Worm (Caenorhabditis elegans) whole organism, late embryonic: ENCODE measurements around the gene F56D6.18.

ENCODE experiments used
- C08G9.2 ChIP-seq: sonication (generic microtip); optimal IDR thresholded peaks from 2 replicates; lab custom pipeline; 2016; ENCODE audit warnings: mild to moderate bottlenecking, missing genetic modification characterization, moderate library complexity, missing compliant biosample characterization
- C38D4.7 ChIP-seq: fragments of 200-800 bp; sonication (Bioruptor generic); optimal IDR thresholded peaks from 2 replicates; lab custom pipeline; 2018; ENCODE audit warnings: mild to moderate bottlenecking, missing genetic modification characterization, moderate library complexity, missing compliant biosample characterization
- F13H6.1 ChIP-seq: sonication (generic microtip); optimal IDR thresholded peaks from 2 replicates; lab custom pipeline; 2016; ENCODE audit warnings: missing genetic modification characterization, missing compliant biosample characterization
- K02D7.2 ChIP-seq: sonication (generic microtip); optimal IDR thresholded peaks from 2 replicates; lab custom pipeline; 2017; ENCODE audit warnings: mild to moderate bottlenecking, missing genetic modification characterization, missing compliant biosample characterization
- K09A11.1 ChIP-seq: sonication (generic microtip); optimal IDR thresholded peaks from 2 replicates; lab custom pipeline; 2017; ENCODE audit warnings: antibody characterized with exemption, mild to moderate bottlenecking, missing genetic modification characterization, missing compliant biosample characterization; ENCODE audit not compliant: insufficient read depth
- T23F11.4 ChIP-seq: fragments of 200-800 bp; sonication (Bioruptor generic); optimal IDR thresholded peaks from 2 replicates; lab custom pipeline; 2018; ENCODE audit warnings: mild to moderate bottlenecking, missing genetic modification characterization, missing compliant biosample characterization
- Y22D7AL.16 ChIP-seq: sonication (generic microtip); optimal IDR thresholded peaks from 2 replicates; lab custom pipeline; 2016; ENCODE audit warnings: missing genetic modification characterization, missing compliant biosample characterization
- ceh-2 ChIP-seq: sonication (generic microtip); optimal IDR thresholded peaks from 2 replicates; lab custom pipeline; 2016; ENCODE audit warnings: missing genotype, missing genetic modification characterization, missing compliant biosample characterization
- ceh-24 ChIP-seq: sonication (generic microtip); optimal IDR thresholded peaks from 2 replicates; lab custom pipeline; 2016; ENCODE audit warnings: mild to moderate bottlenecking, missing genetic modification characterization, missing compliant biosample characterization
- ceh-30 ChIP-seq: fragments of 150-350 bp; optimal IDR thresholded peaks from 2 replicates; lab custom pipeline; 2014; ENCODE audit warnings: missing biosample characterization, missing genetic modification characterization
- ceh-31 ChIP-seq: sonication (generic microtip); optimal IDR thresholded peaks from 2 replicates; lab custom pipeline; 2016; ENCODE audit warnings: missing genetic modification characterization, missing compliant biosample characterization
- ceh-34 ChIP-seq: sonication (generic microtip); optimal IDR thresholded peaks from 2 replicates; lab custom pipeline; 2016; ENCODE audit warnings: mild to moderate bottlenecking, missing genetic modification characterization, missing compliant biosample characterization
- ceh-6 ChIP-seq: fragments of 200-800 bp; sonication (Bioruptor generic); optimal IDR thresholded peaks from 2 replicates; lab custom pipeline; 2018; ENCODE audit warnings: mild to moderate bottlenecking, missing genetic modification characterization, missing compliant biosample characterization
- elt-2 ChIP-seq: sonication (generic microtip); optimal IDR thresholded peaks from 2 replicates; lab custom pipeline; 2016; ENCODE audit warnings: missing genetic modification reagents, missing genetic modification characterization, missing compliant biosample characterization
- fax-1 ChIP-seq: sonication (generic microtip); optimal IDR thresholded peaks from 2 replicates; lab custom pipeline; 2016; ENCODE audit warnings: missing genotype, missing genetic modification characterization, missing compliant biosample characterization
- fkh-6 ChIP-seq: sonication (generic microtip); optimal IDR thresholded peaks from 2 replicates; lab custom pipeline; 2016; ENCODE audit warnings: missing genetic modification characterization, missing compliant biosample characterization
- hlh-13 ChIP-seq: fragments of 200-800 bp; sonication (Bioruptor generic); optimal IDR thresholded peaks from 2 replicates; lab custom pipeline; 2018; ENCODE audit warnings: mild to moderate bottlenecking, missing genetic modification characterization, missing compliant biosample characterization
- hlh-6 ChIP-seq: sonication (generic microtip); optimal IDR thresholded peaks from 2 replicates; lab custom pipeline; 2016; ENCODE audit warnings: missing genotype, missing genetic modification characterization, missing compliant biosample characterization
- lim-6 ChIP-seq: sonication (generic microtip); optimal IDR thresholded peaks from 2 replicates; lab custom pipeline; 2016; ENCODE audit warnings: missing genetic modification characterization, missing compliant biosample characterization
- lin-11 ChIP-seq: fragments of 200-800 bp; sonication (Bioruptor generic); optimal IDR thresholded peaks from 2 replicates; lab custom pipeline; 2018; ENCODE audit warnings: mild to moderate bottlenecking, missing genetic modification characterization, missing compliant biosample characterization
- madf-2 ChIP-seq: sonication (generic microtip); optimal IDR thresholded peaks from 2 replicates; lab custom pipeline; 2017; ENCODE audit warnings: missing genetic modification characterization, missing compliant biosample characterization
- mec-3 ChIP-seq: sonication (generic microtip); optimal IDR thresholded peaks from 2 replicates; lab custom pipeline; 2016; ENCODE audit warnings: borderline replicate concordance, missing genetic modification characterization, missing compliant biosample characterization
- nfya-1 ChIP-seq: sonication (generic microtip); optimal IDR thresholded peaks from 2 replicates; lab custom pipeline; 2017; ENCODE audit warnings: missing genetic modification characterization, mild to moderate bottlenecking, missing compliant biosample characterization, antibody characterized with exemption, moderate library complexity
- nhr-232 ChIP-seq: sonication (generic microtip); optimal IDR thresholded peaks from 2 replicates; lab custom pipeline; 2016; ENCODE audit warnings: missing genetic modification characterization, missing compliant biosample characterization
- npax-4 ChIP-seq: sonication (generic microtip); optimal IDR thresholded peaks from 2 replicates; lab custom pipeline; 2016; ENCODE audit warnings: missing genetic modification characterization, missing compliant biosample characterization
- odd-2 ChIP-seq: sonication (generic microtip); optimal IDR thresholded peaks from 2 replicates; lab custom pipeline; 2017; ENCODE audit warnings: antibody characterized with exemption, mild to moderate bottlenecking, missing genetic modification characterization, missing compliant biosample characterization
- pax-1 ChIP-seq: fragments of 150-350 bp; optimal IDR thresholded peaks from 2 replicates; lab custom pipeline; 2014; ENCODE audit warnings: missing biosample characterization, missing genetic modification characterization
- pha-2 ChIP-seq: sonication (generic microtip); optimal IDR thresholded peaks from 2 replicates; lab custom pipeline; 2017; ENCODE audit warnings: mild to moderate bottlenecking, missing genetic modification characterization, missing compliant biosample characterization
- pha-4 ChIP-seq: fragments of 150-350 bp; optimal IDR thresholded peaks from 2 replicates; lab custom pipeline; 2018; ENCODE audit warnings: missing biosample characterization, missing genetic modification reagents, missing genetic modification characterization
- rnt-1 ChIP-seq: sonication (generic microtip); optimal IDR thresholded peaks from 2 replicates; lab custom pipeline; 2016; ENCODE audit warnings: missing genetic modification characterization, missing compliant biosample characterization
- syd-9 ChIP-seq: sonication (generic microtip); optimal IDR thresholded peaks from 2 replicates; lab custom pipeline; 2016; ENCODE audit warnings: mild to moderate bottlenecking, missing genetic modification characterization, moderate library complexity, missing compliant biosample characterization
- ttx-3 ChIP-seq: sonication (generic microtip); optimal IDR thresholded peaks from 2 replicates; lab custom pipeline; 2016; ENCODE audit warnings: missing genetic modification reagents, missing genetic modification characterization, missing compliant biosample characterization
- unc-3 ChIP-seq, 2 experiments: fragments of 200-800 bp in 1 of 2; sonication (Bioruptor generic) in 1 of 2; sonication (generic microtip) in 1 of 2; conservative IDR thresholded peaks in 1 of 2; optimal IDR thresholded peaks in 1 of 2; 2 replicates each; pipeline versions ENCODE4 v1.3.6 to Lab custom; 2016 to 2022; ENCODE audit warnings: missing compliant biosample characterization in 2 of 2, missing genetic modification characterization in 2 of 2, missing genetic modification reagents in 1 of 2
- unc-42 ChIP-seq: sonication (generic microtip); optimal IDR thresholded peaks from 2 replicates; lab custom pipeline; 2016; ENCODE audit warnings: missing genotype, missing genetic modification characterization, missing compliant biosample characterization
- unc-55 ChIP-seq: sonication (generic microtip); optimal IDR thresholded peaks from 2 replicates; lab custom pipeline; 2017; ENCODE audit warnings: missing biosample characterization, missing genetic modification reagents, missing genetic modification characterization
- unc-86 ChIP-seq: sonication (generic microtip); optimal IDR thresholded peaks from 2 replicates; lab custom pipeline; 2016; ENCODE audit warnings: missing genetic modification characterization, missing compliant biosample characterization

F56D6.18 gene

DNA sequence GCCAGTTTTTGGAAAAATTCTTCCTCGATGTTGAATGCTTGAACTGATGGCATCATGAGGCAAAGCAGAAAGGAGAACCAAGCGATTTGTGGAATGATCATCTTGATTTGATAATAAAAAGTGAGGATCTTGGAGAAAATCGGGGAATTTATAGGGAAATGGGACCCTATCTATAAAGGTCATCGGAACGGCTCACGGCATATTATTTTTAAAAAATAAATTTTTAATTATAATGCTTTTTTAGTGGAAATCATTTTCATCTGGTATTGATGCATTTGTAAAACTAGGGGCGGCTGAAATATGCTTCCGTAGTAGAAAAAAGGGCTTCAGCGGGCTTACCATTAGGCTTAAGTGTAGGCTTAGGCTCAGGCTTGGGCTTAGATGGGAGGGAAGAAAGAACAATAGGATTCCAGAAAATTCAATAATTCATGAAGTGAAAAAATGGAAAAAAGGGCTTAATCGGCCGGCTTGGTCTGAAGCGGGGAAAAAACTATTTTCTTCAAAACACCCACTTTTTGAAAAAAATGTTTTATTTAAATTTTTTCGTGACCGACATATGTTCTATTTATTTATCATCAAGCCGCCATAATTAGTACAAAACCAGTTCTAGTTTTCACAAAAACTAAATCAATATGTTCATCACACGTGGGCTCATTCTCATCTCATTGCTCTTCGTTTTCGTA, 4.1 kb downstream of the F56D6.18 start, which contains the start of the genes F56D6.22 and F56D6.12:
TSS of gene F56D6.22 (minus strand) at position 101 of the 683 bp plus-strand sequence.
TSS of gene F56D6.12 (plus strand) at position 633 of the 683 bp plus-strand sequence.
- TF ChIP-seq ceh-6 (no peak), syd-9 (tag; lab: Kevin White, UChicago) (no peak), nfya-1 (tag; lab: Kevin White, UChicago) (no peak), unc-86 (tag; lab: Kevin White, UChicago) (no peak), mec-3 (no peak), pha-2 (no peak), unc-55 (GFP tag; lab: Kevin White, UChicago) (no peak), ttx-3 (tag; lab: Kevin White, UChicago) (no peak), nhr-232 (no peak), Y22D7AL.16 (tag; lab: Kevin White, UChicago) (no peak), lin-11 (tag; lab: Kevin White, UChicago) (no peak), fkh-6 (tag; lab: Kevin White, UChicago) (no peak), ceh-31 (tag; lab: Kevin White, UChicago) (no peak), hlh-13 (GFP tag; lab: Kevin White, UChicago) (no peak), ceh-30 (tag; lab: Kevin White, UChicago) (no peak), unc-42 (no peak), T23F11.4 (GFP tag; lab: Kevin White, UChicago) (no peak)
- TF ChIP-seq, all 69 proteins: peak for 0

DNA sequence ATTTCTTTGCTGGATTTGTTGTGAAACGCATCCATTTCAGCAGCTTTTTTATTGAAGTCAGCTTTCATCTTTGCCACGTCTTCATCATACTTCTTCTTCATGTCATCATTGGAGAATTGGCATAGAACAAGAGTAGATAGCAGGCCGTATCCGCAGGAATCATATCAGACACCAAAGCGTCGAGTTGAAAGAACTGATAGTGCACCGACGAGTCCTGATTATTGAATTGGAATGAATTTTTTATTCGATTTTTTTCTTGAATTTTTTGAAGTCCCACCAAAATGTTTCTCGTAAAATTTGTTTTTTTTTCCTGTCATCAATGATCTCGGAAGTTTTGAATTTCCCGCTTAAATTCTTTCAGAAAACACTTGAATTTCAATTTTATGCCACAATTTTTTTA, 5.4 kb downstream of the F56D6.18 start, which contains the start of gene F56D6.11:
TSS of gene F56D6.11 (minus strand) at position 101 of the 400 bp plus-strand sequence.
- no peak for TF ChIP-seq ceh-24 (tag; lab: Kevin White, UChicago)
- TF ChIP-seq mec-3: no peak
- no peak for TF ChIP-seq F13H6.1 (tag; lab: Kevin White, UChicago)
- no peak for TF ChIP-seq syd-9 (tag; lab: Kevin White, UChicago)

DNA sequence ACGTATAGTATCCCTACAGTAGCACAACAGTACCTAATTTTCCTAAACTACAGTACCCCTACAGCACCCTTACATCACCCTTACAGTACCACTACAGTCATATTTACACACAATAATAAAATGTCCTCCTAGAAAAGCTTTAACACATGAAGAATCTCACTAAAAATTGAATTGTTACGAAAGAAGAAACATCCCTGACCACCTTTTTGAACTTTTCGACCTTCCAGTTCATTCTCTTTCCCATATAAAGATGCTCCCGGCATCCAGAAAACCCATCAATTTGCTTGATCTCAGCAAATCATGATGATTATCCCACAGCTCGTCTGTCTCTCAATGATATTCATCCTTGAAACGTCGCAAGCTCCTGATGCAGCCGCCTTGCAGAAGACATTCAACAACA, 7.1 kb downstream of the F56D6.18 start, which contains the start of gene F56D6.21:
TSS of gene F56D6.21 (plus strand) at position 301 of the 400 bp plus-strand sequence.
- TF ChIP-seq lim-6 (tag; lab: Kevin White, UChicago) (no peak), K02D7.2 (no peak), hlh-6 (no peak), ceh-34 (tag; lab: Kevin White, UChicago) (no peak), odd-2 (tag; lab: Kevin White, UChicago) (no peak), unc-42 (no peak), ttx-3 (tag; lab: Kevin White, UChicago) (no peak), T23F11.4 (GFP tag; lab: Kevin White, UChicago) (no peak), madf-2 (no peak), C38D4.7 (no peak), pha-4 (tag; lab: Kevin White, UChicago) (no peak), fax-1 (tag; lab: Kevin White, UChicago) (no peak), rnt-1 (tag; lab: Kevin White, UChicago) (no peak), npax-4 (no peak), pax-1 (tag; lab: Kevin White, UChicago) (no peak), K09A11.1 (tag; lab: Kevin White, UChicago) (no peak), elt-2 (tag; lab: Kevin White, UChicago) (no peak), ceh-2 (tag; lab: Kevin White, UChicago) (no peak), C08G9.2 (tag; lab: Kevin White, UChicago) (no peak), unc-3 (GFP tag; conservative IDR thresholded peaks at IDR 0.05; lab: Robert Waterston, UW) (no peak), unc-3 (tag; optimal IDR thresholded peaks at IDR 0.05; lab: Kevin White, UChicago) (no peak)
